Fruit fly (Drosophila melanogaster) whole organism, embryonic: ENCODE measurements around the gene CG12096.

Experiments
- BEAF-32 ChIP-seq: fragments of 200-800 bp; sonication (Bioruptor generic); optimal IDR thresholded peaks from 3 replicates; lab custom pipeline; 2017; ENCODE audit warnings: missing biosample characterization, missing genetic modification characterization, mild to moderate bottlenecking, moderate library complexity, missing genetic modification reagents
- CG10209 ChIP-seq: fragments of 200-800 bp; sonication (Bioruptor generic); optimal IDR thresholded peaks from 3 replicates; lab custom pipeline; 2017; ENCODE audit warnings: missing biosample characterization, mild to moderate bottlenecking, missing genetic modification characterization, missing genetic modification reagents
- CG10267 ChIP-seq: fragments of 200-800 bp; sonication (Bioruptor generic); optimal IDR thresholded peaks from 2 replicates; lab custom pipeline; 2018; ENCODE audit warnings: missing biosample characterization, mild to moderate bottlenecking, missing genetic modification characterization, moderate library complexity
- CG10431 ChIP-seq: fragments of 200-800 bp; sonication (Bioruptor generic); optimal IDR thresholded peaks from 3 replicates; lab custom pipeline; 2018; ENCODE audit warnings: missing biosample characterization, mild to moderate bottlenecking, missing genetic modification characterization
- CG12104 ChIP-seq: fragments of 200-800 bp; sonication (Bioruptor generic); optimal IDR thresholded peaks from 3 replicates; lab custom pipeline; 2016; ENCODE audit warnings: missing biosample characterization, missing genetic modification characterization
- CG12299 ChIP-seq: fragments of 200-800 bp; sonication (Bioruptor generic); optimal IDR thresholded peaks from 2 replicates; lab custom pipeline; 2018; ENCODE audit warnings: missing biosample characterization, mild to moderate bottlenecking, missing genetic modification characterization
- CG15269 ChIP-seq: fragments of 200-800 bp; sonication (Bioruptor generic); optimal IDR thresholded peaks from 2 replicates; lab custom pipeline; 2018; ENCODE audit warnings: missing biosample characterization, mild to moderate bottlenecking, missing genetic modification characterization, moderate library complexity
- CG15601 ChIP-seq: fragments of 200-800 bp; sonication (Bioruptor generic); optimal IDR thresholded peaks from 3 replicates; lab custom pipeline; 2019; ENCODE audit warnings: missing biosample characterization, mild to moderate bottlenecking, missing genetic modification characterization, moderate library complexity
- CG17568 ChIP-seq: fragments of 200-800 bp; sonication (Bioruptor generic); optimal IDR thresholded peaks from 2 replicates; lab custom pipeline; 2018; ENCODE audit warnings: missing biosample characterization, mild to moderate bottlenecking, missing genetic modification characterization, moderate library complexity
- CG18011 ChIP-seq: fragments of 200-800 bp; sonication (Bioruptor generic); optimal IDR thresholded peaks from 2 replicates; lab custom pipeline; 2017; ENCODE audit warnings: missing biosample characterization, missing genetic modification characterization, mild to moderate bottlenecking, moderate library complexity, missing genotype
- CG18619 ChIP-seq: fragments of 200-800 bp; sonication (Bioruptor generic); optimal IDR thresholded peaks from 3 replicates; lab custom pipeline; 2017; ENCODE audit warnings: missing biosample characterization, mild to moderate bottlenecking, missing genetic modification characterization
- CG2199 ChIP-seq: fragments of 200-800 bp; sonication (Bioruptor generic); IDR thresholded peaks from 3 replicates; pipeline ENCODE4 v1.3.6; 2022; ENCODE audit warnings: missing biosample characterization, missing genetic modification characterization
- CG31224 ChIP-seq: fragments of 200-800 bp; sonication (Bioruptor generic); IDR thresholded peaks from 2 replicates; pipeline ENCODE4 v1.3.6; 2022; ENCODE audit warnings: missing biosample characterization, missing genetic modification characterization
- CG31365 ChIP-seq: fragments of 200-800 bp; sonication (Bioruptor generic); optimal IDR thresholded peaks from 2 replicates; lab custom pipeline; 2018; ENCODE audit warnings: missing biosample characterization, mild to moderate bottlenecking, missing genetic modification characterization
- CG33213 ChIP-seq: fragments of 200-800 bp; sonication (Bioruptor generic); optimal IDR thresholded peaks from 3 replicates; lab custom pipeline; 2016; ENCODE audit warnings: missing biosample characterization, missing genetic modification characterization
- CG3995 ChIP-seq: fragments of 200-800 bp; sonication (Bioruptor generic); optimal IDR thresholded peaks from 3 replicates; lab custom pipeline; 2016; ENCODE audit warnings: missing biosample characterization, missing genetic modification characterization
- CG9727 ChIP-seq: fragments of 200-800 bp; sonication (Bioruptor generic); optimal IDR thresholded peaks from 3 replicates; lab custom pipeline; 2017; ENCODE audit warnings: missing biosample characterization, mild to moderate bottlenecking, missing genetic modification characterization
- CG9797 ChIP-seq: fragments of 200-800 bp; sonication (Bioruptor generic); optimal IDR thresholded peaks from 3 replicates; lab custom pipeline; 2018; ENCODE audit warnings: missing biosample characterization, mild to moderate bottlenecking, missing genetic modification characterization
- CG9932 ChIP-seq: fragments of 200-800 bp; sonication (Bioruptor generic); IDR thresholded peaks from 2 replicates; pipeline ENCODE4 v1.3.6; 2022; ENCODE audit warnings: missing biosample characterization, missing genetic modification characterization
- CoRest ChIP-seq: fragments of 200-800 bp; sonication (Bioruptor generic); optimal IDR thresholded peaks from 3 replicates; lab custom pipeline; 2018; ENCODE audit warnings: missing biosample characterization, mild to moderate bottlenecking, missing genetic modification characterization, moderate library complexity
- Dip2 ChIP-seq: fragments of 200-800 bp; sonication (Bioruptor generic); IDR thresholded peaks from 2 replicates; pipeline ENCODE4 v1.3.6; 2022; ENCODE audit warnings: missing biosample characterization, missing genetic modification characterization
- Hr51 ChIP-seq, 2 experiments: fragments of 200-800 bp; sonication (Bioruptor generic); optimal IDR thresholded peaks; 2 replicates in 1 of 2; 3 replicates in 1 of 2; lab custom pipeline; 2016 to 2018; ENCODE audit warnings: missing biosample characterization in 2 of 2, missing genetic modification characterization in 2 of 2, mild to moderate bottlenecking in 1 of 2, moderate library complexity in 1 of 2
- Lim3 ChIP-seq: fragments of 200-800 bp; sonication (Bioruptor generic); IDR thresholded peaks from 2 replicates; pipeline ENCODE4 v1.3.6; 2022; ENCODE audit warnings: missing biosample characterization, missing genetic modification characterization
- Nf-YC ChIP-seq: fragments of 200-800 bp; optimal IDR thresholded peaks from 3 replicates; lab custom pipeline; 2019; ENCODE audit warnings: missing biosample characterization, mild to moderate bottlenecking, missing genetic modification characterization, moderate library complexity
- Opbp ChIP-seq: fragments of 200-800 bp; sonication (Bioruptor generic); IDR thresholded peaks from 3 replicates; pipeline ENCODE4 v1.3.6; 2022; ENCODE audit warnings: missing biosample characterization, missing genetic modification characterization; ENCODE audit not compliant: partially characterized antibody
- ab ChIP-seq: fragments of 200-800 bp; sonication (Bioruptor generic); optimal IDR thresholded peaks from 2 replicates; lab custom pipeline; 2016; ENCODE audit warnings: missing biosample characterization, missing genetic modification characterization
- ap ChIP-seq: fragments of 200-800 bp; sonication (Bioruptor generic); IDR thresholded peaks from 2 replicates; pipeline ENCODE4 v1.3.6; 2022; ENCODE audit warnings: missing biosample characterization, missing genetic modification characterization
- az2 ChIP-seq: fragments of 200-800 bp; sonication (Bioruptor generic); optimal IDR thresholded peaks from 3 replicates; lab custom pipeline; 2016; ENCODE audit warnings: missing biosample characterization, missing genetic modification characterization
- btn ChIP-seq: fragments of 200-800 bp; sonication (Bioruptor generic); optimal IDR thresholded peaks from 2 replicates; lab custom pipeline; 2016; ENCODE audit warnings: missing biosample characterization, missing genetic modification characterization
- cato ChIP-seq: fragments of 200-800 bp; sonication (Bioruptor generic); optimal IDR thresholded peaks from 2 replicates; lab custom pipeline; 2016; ENCODE audit warnings: missing biosample characterization, missing genetic modification characterization, borderline replicate concordance
- corto ChIP-seq: fragments of 200-800 bp; sonication (Bioruptor generic); optimal IDR thresholded peaks from 2 replicates; lab custom pipeline; 2016; ENCODE audit warnings: missing biosample characterization, mild to moderate bottlenecking, missing genetic modification characterization, moderate library complexity
- da ChIP-seq: fragments of 200-800 bp; sonication (Bioruptor generic); optimal IDR thresholded peaks from 2 replicates; lab custom pipeline; 2016; ENCODE audit warnings: missing biosample characterization, missing genetic modification characterization
- dmrt11E ChIP-seq: fragments of 200-800 bp; sonication (Bioruptor generic); optimal IDR thresholded peaks from 3 replicates; lab custom pipeline; 2018; ENCODE audit warnings: missing biosample characterization, mild to moderate bottlenecking, missing genetic modification characterization, moderate library complexity
- emc ChIP-seq: fragments of 200-800 bp; sonication (Bioruptor generic); optimal IDR thresholded peaks from 2 replicates; lab custom pipeline; 2016; ENCODE audit warnings: missing biosample characterization, missing genetic modification characterization
- exex ChIP-seq: fragments of 200-800 bp; sonication (Bioruptor generic); optimal IDR thresholded peaks from 4 replicates; lab custom pipeline; 2018; ENCODE audit warnings: missing biosample characterization, mild to moderate bottlenecking, missing genetic modification characterization, moderate library complexity
- ftz-f1 ChIP-seq: fragments of 200-800 bp; sonication (Bioruptor generic); optimal IDR thresholded peaks from 2 replicates; lab custom pipeline; 2016; ENCODE audit warnings: missing biosample characterization, missing genetic modification characterization
- grn ChIP-seq: fragments of 200-800 bp; sonication (Bioruptor generic); optimal IDR thresholded peaks from 3 replicates; lab custom pipeline; 2017; ENCODE audit warnings: missing biosample characterization, missing genetic modification characterization
- ind ChIP-seq: fragments of 200-800 bp; sonication (Bioruptor generic); optimal IDR thresholded peaks from 3 replicates; lab custom pipeline; 2016; ENCODE audit warnings: missing biosample characterization, missing genetic modification characterization
- inv ChIP-seq: fragments of 200-800 bp; sonication (Bioruptor generic); IDR thresholded peaks from 2 replicates; pipeline ENCODE4 v1.3.6; 2022; ENCODE audit warnings: missing biosample characterization, missing genetic modification characterization; ENCODE audit not compliant: partially characterized antibody
- jing ChIP-seq: fragments of 200-800 bp; sonication (Bioruptor generic); optimal IDR thresholded peaks from 2 replicates; lab custom pipeline; 2018; ENCODE audit warnings: missing biosample characterization, mild to moderate bottlenecking, missing genetic modification characterization
- knrl ChIP-seq: fragments of 200-800 bp; sonication (Bioruptor generic); IDR thresholded peaks from 3 replicates; pipeline ENCODE4 v1.3.6; 2022; ENCODE audit warnings: missing biosample characterization, missing genetic modification characterization; ENCODE audit not compliant: partially characterized antibody
- lilli ChIP-seq: fragments of 200-800 bp; sonication (Bioruptor generic); optimal IDR thresholded peaks from 3 replicates; lab custom pipeline; 2016; ENCODE audit warnings: missing biosample characterization, missing genetic modification characterization
- nom ChIP-seq: fragments of 200-800 bp; sonication (Bioruptor generic); optimal IDR thresholded peaks from 2 replicates; lab custom pipeline; 2017; ENCODE audit warnings: missing biosample characterization, missing genetic modification characterization, mild to moderate bottlenecking, moderate library complexity, missing genetic modification reagents
- seq ChIP-seq: fragments of 200-800 bp; sonication (Bioruptor generic); IDR thresholded peaks from 2 replicates; pipeline ENCODE4 v1.3.6; 2022; ENCODE audit warnings: missing biosample characterization, missing genetic modification characterization
- slbo ChIP-seq: fragments of 200-800 bp; sonication (Bioruptor generic); IDR thresholded peaks from 2 replicates; pipeline ENCODE4 v1.3.6; 2022; ENCODE audit warnings: missing biosample characterization, missing genetic modification characterization
- slou ChIP-seq: fragments of 200-800 bp; sonication (Bioruptor generic); optimal IDR thresholded peaks from 3 replicates; lab custom pipeline; 2016; ENCODE audit warnings: missing biosample characterization, missing genetic modification characterization
- sug ChIP-seq: fragments of 200-800 bp; optimal IDR thresholded peaks from 2 replicates; lab custom pipeline; 2019; ENCODE audit warnings: missing biosample characterization, mild to moderate bottlenecking, missing genetic modification characterization, moderate library complexity
- unpg ChIP-seq: fragments of 200-800 bp; sonication (Bioruptor generic); optimal IDR thresholded peaks from 3 replicates; lab custom pipeline; 2018; ENCODE audit warnings: missing biosample characterization, mild to moderate bottlenecking, missing genetic modification characterization, moderate library complexity
- zfh2 ChIP-seq: fragments of 200-800 bp; sonication (Bioruptor generic); optimal IDR thresholded peaks from 2 replicates; lab custom pipeline; 2016; ENCODE audit warnings: missing biosample characterization, missing genetic modification characterization

Gene CG12096

dm6 chrX:13130175-13130822 lies 29.1 kb upstream of the CG12096 start (continued):
- TF ChIP-seq nom (GFP tag; lab: Kevin White, UChicago), result peak; percentile 41
- peak; percentile 79 for TF ChIP-seq CG15269
- 0 out of 2 replicates have a peak, but pooled peaks have one; percentile 28 for TF ChIP-seq ap (GFP tag; lab: Robert Waterston, UW)
- no peak for TF ChIP-seq Lim3 (GFP tag; lab: Robert Waterston, UW)
- TF ChIP-seq CG15601 (tag; lab: Kevin White, UChicago), result peak; percentile 72
- no peak for TF ChIP-seq cato (GFP tag; lab: Kevin White, UChicago)
- peak; percentile 22 for TF ChIP-seq emc
- no peak for TF ChIP-seq CG9797 (GFP tag; lab: Kevin White, UChicago)
- peak; percentile 29 for TF ChIP-seq ab (GFP tag; lab: Kevin White, UChicago)
- TF ChIP-seq CG10431 (GFP tag; lab: Kevin White, UChicago), result peak; percentile 65
- peak; percentile 45 for TF ChIP-seq CG17568 (GFP tag; lab: Kevin White, UChicago)
- no peak for TF ChIP-seq inv (GFP tag; lab: Robert Waterston, UW)
- peak; percentile 38 for TF ChIP-seq CG12104 (GFP tag; lab: Kevin White, UChicago)
- no peak for TF ChIP-seq knrl (GFP tag; lab: Robert Waterston, UW)
- TF ChIP-seq da (GFP tag; lab: Kevin White, UChicago), result peak; percentile 13
- peak; percentile 57 for TF ChIP-seq exex
- no peak for TF ChIP-seq BEAF-32
- TF ChIP-seq corto (GFP tag; lab: Kevin White, UChicago), result peak; percentile 3
- peak; percentile 31 for TF ChIP-seq btn (GFP tag; lab: Kevin White, UChicago)
- TF ChIP-seq CG31224, result no peak
- TF ChIP-seq CG10267 (tag; lab: Kevin White, UChicago), result peak; percentile 62
- peak; percentile 28 for TF ChIP-seq CG18011
- peak; percentile 70 for TF ChIP-seq lilli (GFP tag; lab: Kevin White, UChicago)
- peak; percentile 67 for TF ChIP-seq az2 (GFP tag; lab: Kevin White, UChicago)
- peak; percentile 81 for TF ChIP-seq CG10209 (GFP tag; lab: Kevin White, UChicago)
- peak; percentile 81 for TF ChIP-seq CG9727 (GFP tag; lab: Kevin White, UChicago)
- TF ChIP-seq CoRest, result peak; percentile 85
- peak; percentile 57 for TF ChIP-seq ind (GFP tag; lab: Kevin White, UChicago)
- no peak for TF ChIP-seq Opbp
- peak in 1 of 2 experiments; percentile 74 for TF ChIP-seq Hr51 (GFP tag; optimal IDR thresholded peaks at IDR 0.05; lab: Kevin White, UChicago)
- TF ChIP-seq CG9932 (GFP tag; lab: Robert Waterston, UW), result peak; percentile 55
- peak; percentile 55 for TF ChIP-seq Nf-YC (tag; lab: Kevin White, UChicago)
- TF ChIP-seq slou (GFP tag; lab: Kevin White, UChicago), result no peak
- TF ChIP-seq CG18619 (GFP tag; lab: Kevin White, UChicago), result peak; percentile 74
- peak; percentile 32 for TF ChIP-seq grn
- 0 out of 2 replicates have a peak, but pooled peaks have one; percentile 16 for TF ChIP-seq seq
- TF ChIP-seq CG12299 (tag; lab: Kevin White, UChicago), result no peak
- TF ChIP-seq sug (tag; lab: Kevin White, UChicago), result peak; percentile 77
- TF ChIP-seq ftz-f1 (GFP tag; lab: Kevin White, UChicago), result no peak
- peak; percentile 78 for TF ChIP-seq dmrt11E (tag; lab: Kevin White, UChicago)
- peak; percentile 59 for TF ChIP-seq zfh2 (GFP tag; lab: Kevin White, UChicago)
- TF ChIP-seq Dip2 (GFP tag; lab: Robert Waterston, UW), result no peak
- peak; percentile 90 for TF ChIP-seq CG31365 (tag; lab: Kevin White, UChicago)
- peak; percentile 13 for TF ChIP-seq CG33213
- peak; percentile 44; the same call in 1 of the 2 replicates for TF ChIP-seq slbo (GFP tag; lab: Robert Waterston, UW)
- peak; percentile 58 for TF ChIP-seq jing (GFP tag; lab: Kevin White, UChicago)
- no peak for TF ChIP-seq CG2199
- TF ChIP-seq CG3995 (GFP tag; lab: Kevin White, UChicago), result no peak
- peak; percentile 62 for TF ChIP-seq unpg (GFP tag; lab: Kevin White, UChicago)
